Worm (Caenorhabditis elegans): ENCODE results near the gene gpx-3.
A peak's percentile ranks its signal among the peaks of the same experiment; 100 is the strongest.

The gpx-3 gene

DNA sequence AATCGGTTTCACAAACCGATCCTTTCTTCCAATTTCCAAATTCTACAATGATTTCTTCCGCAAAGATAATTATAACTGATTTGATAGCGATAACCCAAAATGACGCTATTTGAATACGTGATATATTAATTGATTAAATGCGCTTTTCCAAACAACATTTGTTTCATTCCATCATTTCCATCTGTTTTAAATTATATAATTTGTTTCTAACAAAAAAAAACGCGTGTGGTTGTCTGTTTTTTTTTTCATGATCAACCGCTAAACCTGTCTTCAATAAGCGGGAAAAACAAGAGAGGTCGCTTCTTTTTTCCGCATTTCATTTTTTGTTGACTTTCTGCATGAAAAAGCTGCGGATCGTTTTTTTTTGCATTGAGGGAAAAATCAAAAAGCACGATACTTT lies 9.6 kb downstream of the gpx-3 start:
- TF ChIP-seq nhr-21 (tag; optimal IDR thresholded peaks at IDR 0.05) = no peak
- no peak for TF ChIP-seq crh-2 (tag; optimal IDR thresholded peaks at IDR 0.05)
- TF ChIP-seq mbf-1 (tag; optimal IDR thresholded peaks at IDR 0.05) = no peak
- TF ChIP-seq sma-3 (GFP tag; optimal IDR thresholded peaks at IDR 0.05) = no peak
- no peak for TF ChIP-seq nhr-237 (tag; optimal IDR thresholded peaks at IDR 0.05)
- TF ChIP-seq ceh-82 (tag; optimal IDR thresholded peaks at IDR 0.05) = no peak
- TF ChIP-seq blmp-1 (tag; optimal IDR thresholded peaks at IDR 0.05; ENCODE audit: insufficient read depth) = no peak
- TF ChIP-seq unc-55 (GFP tag; optimal IDR thresholded peaks at IDR 0.05) = no peak
- no peak for TF ChIP-seq elt-3 (tag; optimal IDR thresholded peaks at IDR 0.05)
- no peak for TF ChIP-seq dmd-4 (tag; optimal IDR thresholded peaks at IDR 0.05)
- no peak for TF ChIP-seq mab-5 (tag; optimal IDR thresholded peaks at IDR 0.05)
- TF ChIP-seq egl-27 (tag; optimal IDR thresholded peaks at IDR 0.05) = no peak
- no peak for TF ChIP-seq snpc-4 (tag; optimal IDR thresholded peaks at IDR 0.05)
- no peak for TF ChIP-seq unc-39 (tag; optimal IDR thresholded peaks at IDR 0.05)

DNA sequence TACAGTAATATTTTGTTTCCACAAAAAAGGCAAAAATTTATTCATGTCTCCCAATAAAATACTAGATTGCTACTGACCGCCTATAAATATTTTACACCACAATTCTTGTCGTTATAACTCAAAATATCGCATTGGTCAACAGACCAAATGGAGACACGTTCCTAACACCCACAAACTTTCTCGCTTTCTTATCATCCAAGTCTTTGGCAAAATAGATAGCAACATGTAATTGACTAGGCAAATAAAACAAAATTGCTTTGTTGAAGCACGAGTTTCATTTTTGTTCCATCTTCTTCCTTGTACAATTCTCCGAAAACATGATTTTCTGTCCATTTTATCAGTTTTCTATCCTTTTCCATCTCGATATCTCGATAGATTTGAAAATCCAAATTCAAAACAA lies 14.9 kb downstream of the gpx-3 start:
- no peak for TF ChIP-seq nhr-12 (tag; optimal IDR thresholded peaks at IDR 0.05)
- no peak for TF ChIP-seq unc-62 (GFP tag; optimal IDR thresholded peaks at IDR 0.05)
- peak; percentile 2 for TF ChIP-seq fos-1 (tag; optimal IDR thresholded peaks at IDR 0.05)
- peak; percentile 35 for TF ChIP-seq sma-9 (GFP tag; optimal IDR thresholded peaks at IDR 0.05)
- no peak for TF ChIP-seq sma-9 (tag; optimal IDR thresholded peaks at IDR 0.05)

DNA sequence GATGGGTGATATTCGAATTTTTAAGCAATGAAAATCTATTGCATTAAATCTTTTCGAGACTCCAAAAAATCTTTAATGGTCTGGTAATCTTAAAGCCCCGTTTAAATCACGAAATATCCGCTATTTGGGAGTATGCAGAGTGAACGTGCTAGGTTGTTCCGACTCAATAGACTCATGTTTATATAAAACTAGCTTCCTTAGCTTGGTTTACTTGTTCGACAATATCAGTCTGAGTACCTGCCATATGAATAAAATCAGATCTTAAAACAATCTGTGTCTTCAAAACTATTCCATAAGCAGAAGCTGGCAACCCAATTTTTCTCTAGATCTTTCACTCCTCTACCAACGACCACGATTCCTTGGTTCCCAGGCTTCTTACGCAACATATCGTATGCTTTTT lies 15.4 kb downstream of the gpx-3 start:
- TF ChIP-seq elt-3 (tag; optimal IDR thresholded peaks at IDR 0.05) = no peak
- no peak for TF ChIP-seq nhr-23 (tag; optimal IDR thresholded peaks at IDR 0.05)
- no peak for TF ChIP-seq dmd-4 (tag; optimal IDR thresholded peaks at IDR 0.05)
- no peak for TF ChIP-seq lin-39 (tag; optimal IDR thresholded peaks at IDR 0.05)
- no peak for TF ChIP-seq C34F6.9 (tag; optimal IDR thresholded peaks at IDR 0.05)
- TF ChIP-seq unc-39 (tag; optimal IDR thresholded peaks at IDR 0.05) = no peak
- TF ChIP-seq lsy-2 (tag; optimal IDR thresholded peaks at IDR 0.05) = no peak
- no peak for TF ChIP-seq sma-3 (GFP tag; optimal IDR thresholded peaks at IDR 0.05)
- no peak for TF ChIP-seq nhr-25 (tag; optimal IDR thresholded peaks at IDR 0.05)
- no peak for TF ChIP-seq nhr-11 (tag; optimal IDR thresholded peaks at IDR 0.05)
- no peak for TF ChIP-seq nhr-21 (tag; optimal IDR thresholded peaks at IDR 0.05)

DNA sequence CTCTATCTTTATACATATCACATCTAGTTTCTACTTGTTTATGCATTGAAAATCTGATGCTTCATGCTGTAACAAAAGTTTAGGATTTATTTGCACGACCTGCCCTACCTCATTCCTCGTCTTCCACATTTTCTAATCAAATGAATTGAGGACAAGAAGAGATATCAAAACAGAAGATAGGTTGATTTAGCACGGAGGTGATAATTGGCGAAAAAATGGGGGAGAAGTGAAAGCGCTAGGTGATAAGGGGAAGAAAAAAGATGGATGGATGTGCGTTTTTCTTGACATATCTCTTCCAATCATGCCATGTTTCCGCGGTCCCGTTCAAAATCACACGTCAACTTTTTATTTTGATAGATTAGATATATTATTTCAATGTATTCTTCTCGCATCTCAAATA lies 20.4 kb downstream of the gpx-3 start:
- peak; percentile 68 for TF ChIP-seq blmp-1 (tag; optimal IDR thresholded peaks at IDR 0.05; ENCODE audit: insufficient read depth)
- TF ChIP-seq nhr-6 (tag; optimal IDR thresholded peaks at IDR 0.05) = no peak
- no peak for TF ChIP-seq unc-39 (tag; optimal IDR thresholded peaks at IDR 0.05)
- TF ChIP-seq peb-1 (tag; optimal IDR thresholded peaks at IDR 0.05) = no peak
- TF ChIP-seq sma-9 (GFP tag; optimal IDR thresholded peaks at IDR 0.05) = no peak
- TF ChIP-seq sma-9 (tag; optimal IDR thresholded peaks at IDR 0.05) = no peak
- TF ChIP-seq lsy-2 (tag; optimal IDR thresholded peaks at IDR 0.05) = no peak
- TF ChIP-seq aly-2 (tag; optimal IDR thresholded peaks at IDR 0.05) = no peak
- no peak for TF ChIP-seq nhr-21 (tag; optimal IDR thresholded peaks at IDR 0.05)
- TF ChIP-seq snpc-4 (tag; optimal IDR thresholded peaks at IDR 0.05) = no peak
- TF ChIP-seq lin-13 (GFP tag; optimal IDR thresholded peaks at IDR 0.05) = no peak
- no peak for TF ChIP-seq F13H6.1 (tag; optimal IDR thresholded peaks at IDR 0.05)
- no peak for TF ChIP-seq dmd-4 (tag; optimal IDR thresholded peaks at IDR 0.05)
- TF ChIP-seq ceh-82 (tag; optimal IDR thresholded peaks at IDR 0.05) = no peak
- TF ChIP-seq alr-1 (tag; optimal IDR thresholded peaks at IDR 0.05) = no peak
- TF ChIP-seq fos-1 (tag; optimal IDR thresholded peaks at IDR 0.05) = peak; percentile 32
- TF ChIP-seq mbf-1 (tag; optimal IDR thresholded peaks at IDR 0.05) = no peak

DNA sequence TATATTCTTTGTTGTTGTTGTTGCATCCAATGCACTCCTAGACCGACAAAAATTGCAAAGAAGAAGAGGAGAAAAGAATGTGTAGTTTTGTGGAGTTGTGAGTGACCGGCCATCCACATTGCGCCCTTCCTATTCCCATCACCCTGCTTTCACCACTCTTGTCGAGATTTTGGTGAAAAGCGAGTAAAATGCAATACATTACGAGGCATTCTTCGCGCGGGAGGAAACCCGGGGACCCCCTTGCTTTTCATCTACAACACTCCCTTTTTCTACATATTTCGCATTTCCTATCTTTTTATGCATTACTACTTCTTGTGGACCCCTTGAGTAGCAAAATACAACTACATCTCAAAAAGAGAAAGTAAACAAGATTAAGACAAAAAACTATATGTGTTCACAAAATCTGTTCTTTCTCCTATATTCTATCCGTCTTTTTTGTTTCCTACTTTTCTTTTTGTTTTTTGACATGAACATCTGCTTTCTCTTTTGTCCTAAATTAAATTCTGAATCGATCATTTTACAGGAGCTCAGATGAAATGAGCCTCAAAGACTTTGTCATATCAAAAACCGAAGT lies 22.4 kb downstream of the gpx-3 start, which contains the start of gene C11E4.6:
Gene C11E4.6 (plus strand): TSS at position 524 of the 574 bp plus-strand sequence.
- TF ChIP-seq fos-1 (tag; optimal IDR thresholded peaks at IDR 0.05) (no peak), mab-5 (tag; optimal IDR thresholded peaks at IDR 0.05) (no peak), sma-3 (GFP tag; optimal IDR thresholded peaks at IDR 0.05) (no peak), mdl-1 (tag; optimal IDR thresholded peaks at IDR 0.05) (no peak), zag-1 (tag; optimal IDR thresholded peaks at IDR 0.05) (no peak), elt-3 (tag; optimal IDR thresholded peaks at IDR 0.05) (no peak), R02D3.7 (tag; optimal IDR thresholded peaks at IDR 0.05) (no peak), gmeb-1 (tag; optimal IDR thresholded peaks at IDR 0.05) (no peak), nhr-11 (tag; optimal IDR thresholded peaks at IDR 0.05) (no peak), C34F6.9 (tag; optimal IDR thresholded peaks at IDR 0.05) (no peak), nhr-10 (tag; optimal IDR thresholded peaks at IDR 0.05) (no peak), aly-2 (tag; optimal IDR thresholded peaks at IDR 0.05) (no peak), sem-4 (tag; optimal IDR thresholded peaks at IDR 0.05) (no peak), lin-11 (tag; optimal IDR thresholded peaks at IDR 0.05) (no peak), lin-39 (tag; optimal IDR thresholded peaks at IDR 0.05) (no peak), sma-9 (GFP tag; optimal IDR thresholded peaks at IDR 0.05) (no peak), sma-9 (tag; optimal IDR thresholded peaks at IDR 0.05) (no peak), snpc-4 (tag; optimal IDR thresholded peaks at IDR 0.05) (no peak)
